Worm (Caenorhabditis elegans): Measurements from ENCODE around the gene clec-157.

DNA sequence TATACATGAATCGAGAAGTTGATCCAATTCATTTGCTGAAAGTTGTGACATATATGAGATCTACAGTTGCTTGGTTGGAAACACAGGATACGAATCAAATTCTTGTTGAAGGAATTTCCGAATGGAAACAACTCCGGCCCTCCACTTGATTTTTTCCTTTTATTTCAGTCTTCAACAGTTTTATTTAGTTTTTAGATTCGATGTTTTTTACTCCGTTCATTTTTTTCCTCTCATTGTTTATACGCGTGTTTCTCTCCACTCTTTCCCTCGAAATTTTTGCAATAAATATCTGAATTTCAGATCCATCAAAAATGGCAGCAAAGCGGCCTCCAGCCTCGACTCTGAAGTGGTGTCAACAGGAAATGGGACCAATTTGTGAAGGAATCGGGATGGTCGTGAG, 18.9 kb upstream of the clec-157 start, which contains the start of gene coq-8:
- TF ChIP-seq nhr-25 (tag; optimal IDR thresholded peaks at IDR 0.05): no peak
- TF ChIP-seq ztf-11 (tag; optimal IDR thresholded peaks at IDR 0.05): no peak
- no peak for TF ChIP-seq ZK546.5 (tag; optimal IDR thresholded peaks at IDR 0.05)
- TF ChIP-seq nhr-129 (tag; optimal IDR thresholded peaks at IDR 0.05): no peak
- TF ChIP-seq aly-2 (tag; optimal IDR thresholded peaks at IDR 0.05): no peak
- TF ChIP-seq nhr-21 (tag; optimal IDR thresholded peaks at IDR 0.05): no peak

Data from whole organism, L2 larva.